Worm (Caenorhabditis elegans) whole organism, midembryonic: ENCODE data around the gene srab-22.

Experiments used
- med-1 ChIP-seq: sonication (generic microtip); optimal IDR thresholded peaks from 2 replicates; lab custom pipeline; 2017; ENCODE audit warnings: missing genetic modification characterization, mild to moderate bottlenecking, missing compliant biosample characterization, antibody characterized with exemption, missing genetic modification reagents; ENCODE audit not compliant: insufficient read depth
- ztf-29 ChIP-seq: fragments of 200-800 bp; sonication (Bioruptor generic); IDR thresholded peaks from 2 replicates; pipeline ENCODE4 v1.3.6; 2022; ENCODE audit warnings: missing genetic modification reagents, missing genetic modification characterization, missing compliant biosample characterization

DNA sequence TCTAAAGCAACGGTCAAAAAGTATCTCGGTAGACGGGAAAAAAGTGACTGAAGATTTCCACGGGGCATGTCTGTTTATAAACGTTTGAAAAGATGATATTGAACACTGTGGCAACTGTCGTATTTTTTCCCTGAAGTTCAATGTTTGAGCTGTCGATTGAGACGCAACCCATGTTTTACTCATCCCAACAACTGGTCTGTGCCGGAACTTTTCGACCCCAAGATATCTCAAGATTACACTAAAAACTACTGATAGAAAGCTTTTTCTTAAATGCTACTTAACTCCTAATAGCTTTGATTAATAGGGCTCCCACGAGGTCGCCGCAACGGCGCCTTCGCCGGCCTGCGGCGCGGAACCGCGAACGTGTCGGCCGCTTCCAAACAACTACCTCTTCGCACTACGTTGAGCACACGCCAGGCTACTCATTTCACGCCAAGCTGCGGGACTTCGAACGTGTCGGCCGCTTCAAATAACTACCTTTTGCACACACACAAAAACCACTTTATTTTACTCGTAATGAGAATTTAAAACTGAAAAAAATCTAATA lies 31.4 kb upstream of the srab-22 start, which contains the start of gene T20D4.15:
- no peak for TF ChIP-seq ztf-29 (GFP tag; lab: Robert Waterston, UW)
- no peak for TF ChIP-seq med-1 (GFP tag; lab: Kevin White, UChicago)
